Fruit fly (Drosophila melanogaster) whole organism, embryonic: ENCODE measurements around the gene stwl.

Experiments used
- CG10366 ChIP-seq: fragments of 200-800 bp; sonication (Bioruptor generic); IDR thresholded peaks from 2 replicates; pipeline ENCODE4 v1.3.6; 2022; ENCODE audit warnings: missing biosample characterization, missing genetic modification characterization
- CG11093 ChIP-seq: fragments of 200-800 bp; sonication (Bioruptor generic); IDR thresholded peaks from 3 replicates; pipeline ENCODE4 v1.3.6; 2022; ENCODE audit warnings: missing biosample characterization, missing genetic modification characterization
- CG12071 ChIP-seq: fragments of 200-800 bp; sonication (Bioruptor generic); optimal IDR thresholded peaks from 3 replicates; lab custom pipeline; 2018; ENCODE audit warnings: missing biosample characterization, mild to moderate bottlenecking, missing genetic modification characterization
- CG14441 ChIP-seq: fragments of 200-800 bp; sonication (Bioruptor generic); IDR thresholded peaks from 2 replicates; pipeline ENCODE4 v1.3.6; 2022; ENCODE audit warnings: missing biosample characterization, missing genetic modification characterization
- CG15269 ChIP-seq: fragments of 200-800 bp; sonication (Bioruptor generic); optimal IDR thresholded peaks from 2 replicates; lab custom pipeline; 2018; ENCODE audit warnings: missing biosample characterization, mild to moderate bottlenecking, missing genetic modification characterization, moderate library complexity
- CG17612 ChIP-seq: fragments of 200-800 bp; sonication (Bioruptor generic); IDR thresholded peaks from 2 replicates; pipeline ENCODE4 v1.3.6; 2022; ENCODE audit warnings: missing biosample characterization, missing genetic modification characterization
- CG18599 ChIP-seq: fragments of 200-800 bp; sonication (Bioruptor generic); optimal IDR thresholded peaks from 3 replicates; lab custom pipeline; 2017; ENCODE audit warnings: missing biosample characterization, missing genetic modification characterization, mild to moderate bottlenecking, moderate library complexity, missing genetic modification reagents
- CG31224 ChIP-seq: fragments of 200-800 bp; sonication (Bioruptor generic); IDR thresholded peaks from 2 replicates; pipeline ENCODE4 v1.3.6; 2022; ENCODE audit warnings: missing biosample characterization, missing genetic modification characterization
- CG32767 ChIP-seq: fragments of 200-800 bp; sonication (Bioruptor generic); IDR thresholded peaks from 2 replicates; pipeline ENCODE4 v1.3.6; 2022; ENCODE audit warnings: missing biosample characterization, missing genetic modification characterization
- CG3726 ChIP-seq: fragments of 200-800 bp; sonication (Bioruptor generic); IDR thresholded peaks from 3 replicates; pipeline ENCODE4, ENCODE4 v1.3.6; 2022; ENCODE audit warnings: missing biosample characterization, missing genetic modification characterization
- CG4730 ChIP-seq: fragments of 200-800 bp; sonication (Bioruptor generic); IDR thresholded peaks from 2 replicates; pipeline ENCODE4 v1.3.6; 2022; ENCODE audit warnings: missing biosample characterization, missing genetic modification characterization
- CG6854 ChIP-seq: fragments of 200-800 bp; sonication (Bioruptor generic); optimal IDR thresholded peaks from 3 replicates; lab custom pipeline; 2017; ENCODE audit warnings: missing biosample characterization, mild to moderate bottlenecking, missing genetic modification characterization
- CG8290 ChIP-seq, 3 experiments: fragments of 200-800 bp; sonication (Bioruptor generic); optimal IDR thresholded peaks; 2 replicates each; lab custom pipeline; 2016 to 2019; ENCODE audit warnings: missing biosample characterization in 3 of 3, missing genetic modification characterization in 3 of 3, mild to moderate bottlenecking in 2 of 3, moderate library complexity in 1 of 3
- CG8944 ChIP-seq: fragments of 200-800 bp; sonication (Bioruptor generic); optimal IDR thresholded peaks from 3 replicates; lab custom pipeline; 2016; ENCODE audit warnings: missing biosample characterization, missing genetic modification characterization
- CG9876 ChIP-seq: fragments of 200-800 bp; sonication (Bioruptor generic); optimal IDR thresholded peaks from 2 replicates; lab custom pipeline; 2016; ENCODE audit warnings: missing biosample characterization, missing genetic modification characterization
- CkIIα-i1 ChIP-seq: fragments of 200-800 bp; sonication (Bioruptor generic); IDR thresholded peaks from 2 replicates; pipeline ENCODE4 v1.3.6; 2022; ENCODE audit warnings: missing biosample characterization, missing genetic modification characterization
- CoRest ChIP-seq: fragments of 200-800 bp; sonication (Bioruptor generic); optimal IDR thresholded peaks from 3 replicates; lab custom pipeline; 2018; ENCODE audit warnings: missing biosample characterization, mild to moderate bottlenecking, missing genetic modification characterization, moderate library complexity
- D ChIP-seq, 2 experiments: fragments of 200-800 bp in 1 of 2; fragments of >200 bp in 1 of 2; sonication (Bioruptor generic) in 1 of 2; optimal IDR thresholded peaks; 2 replicates in 1 of 2; 3 replicates in 1 of 2; lab custom pipeline; 2017; ENCODE audit warnings: mild to moderate bottlenecking in 1 of 2, missing biosample characterization in 1 of 2, missing genetic modification characterization in 1 of 2, missing genetic modification reagents in 1 of 2
- Dfd ChIP-seq, 2 experiments: fragments of >200 bp; optimal IDR thresholded peaks; 2 replicates each; lab custom pipeline; 2017; ENCODE audit warnings: missing biosample characterization in 2 of 2, missing genetic modification characterization in 2 of 2
- Dll ChIP-seq: fragments of 200-800 bp; sonication (Bioruptor generic); IDR thresholded peaks from 4 replicates; pipeline ENCODE4 v1.3.6; 2022; ENCODE audit warnings: missing biosample characterization, missing genetic modification characterization; ENCODE audit not compliant: partially characterized antibody
- Elba2 ChIP-seq: fragments of 200-800 bp; sonication (Bioruptor generic); optimal IDR thresholded peaks from 3 replicates; lab custom pipeline; 2016; ENCODE audit warnings: missing biosample characterization, missing genetic modification characterization
- Lhr ChIP-seq: fragments of 200-800 bp; sonication (Bioruptor generic); optimal IDR thresholded peaks from 3 replicates; lab custom pipeline; 2017; ENCODE audit warnings: mild to moderate bottlenecking, missing biosample characterization, missing genetic modification reagents, missing genetic modification characterization
- Oaz ChIP-seq: fragments of 200-800 bp; sonication (Bioruptor generic); IDR thresholded peaks from 2 replicates; pipeline ENCODE4 v1.3.6; 2022; ENCODE audit warnings: missing biosample characterization, missing genetic modification characterization
- Oli ChIP-seq: fragments of 200-800 bp; sonication (Bioruptor generic); optimal IDR thresholded peaks from 2 replicates; lab custom pipeline; 2018; ENCODE audit warnings: missing biosample characterization, mild to moderate bottlenecking, missing genetic modification characterization, moderate library complexity
- PHDP ChIP-seq: fragments of 200-800 bp; sonication (Bioruptor generic); optimal IDR thresholded peaks from 3 replicates; lab custom pipeline; 2018; ENCODE audit warnings: missing biosample characterization, mild to moderate bottlenecking, missing genetic modification characterization, moderate library complexity
- Sox100B ChIP-seq: fragments of 200-800 bp; sonication (Bioruptor generic); optimal IDR thresholded peaks from 3 replicates; lab custom pipeline; 2018; ENCODE audit warnings: missing biosample characterization, mild to moderate bottlenecking, missing genetic modification characterization
- Sox102F ChIP-seq: fragments of 200-800 bp; sonication (Bioruptor generic); optimal IDR thresholded peaks from 2 replicates; lab custom pipeline; 2018; ENCODE audit warnings: missing biosample characterization, mild to moderate bottlenecking, missing genetic modification characterization, moderate library complexity
- amos ChIP-seq: fragments of 200-800 bp; sonication (Bioruptor generic); IDR thresholded peaks from 2 replicates; pipeline ENCODE4 v1.3.6; 2022; ENCODE audit warnings: missing biosample characterization, missing genetic modification characterization; ENCODE audit not compliant: partially characterized antibody
- ash1 ChIP-seq: fragments of 200-800 bp; sonication (Bioruptor generic); optimal IDR thresholded peaks from 2 replicates; lab custom pipeline; 2018; ENCODE audit warnings: missing biosample characterization, mild to moderate bottlenecking, missing genetic modification characterization
- bowl ChIP-seq: fragments of 200-800 bp; sonication (Bioruptor generic); IDR thresholded peaks from 2 replicates; pipeline ENCODE4 v1.3.6; 2022; ENCODE audit warnings: missing biosample characterization, missing genetic modification characterization
- br ChIP-seq: fragments of >200 bp; optimal IDR thresholded peaks from 2 replicates; lab custom pipeline; 2017
- cg ChIP-seq: fragments of 200-800 bp; sonication (Bioruptor generic); optimal IDR thresholded peaks from 3 replicates; lab custom pipeline; 2019; ENCODE audit warnings: missing biosample characterization, mild to moderate bottlenecking, missing genetic modification characterization, moderate library complexity
- chinmo ChIP-seq: fragments of 200-800 bp; sonication (Bioruptor generic); IDR thresholded peaks from 4 replicates; pipeline ENCODE4 v1.3.6; 2022; ENCODE audit warnings: missing biosample characterization, missing genetic modification characterization; ENCODE audit not compliant: partially characterized antibody
- dimm ChIP-seq: fragments of 200-800 bp; sonication (Bioruptor generic); IDR thresholded peaks from 2 replicates; pipeline ENCODE4 v1.3.6; 2022; ENCODE audit warnings: missing biosample characterization, missing genetic modification characterization
- dpn ChIP-seq, 2 experiments: fragments of 200-800 bp; sonication (Bioruptor generic); optimal IDR thresholded peaks; 3 replicates each; lab custom pipeline; 2016; ENCODE audit warnings: missing biosample characterization in 2 of 2, missing genetic modification characterization in 2 of 2
- fu2 ChIP-seq: fragments of 200-800 bp; sonication (Bioruptor generic); optimal IDR thresholded peaks from 2 replicates; lab custom pipeline; 2016; ENCODE audit warnings: missing biosample characterization, missing genetic modification characterization
- grn ChIP-seq: fragments of 200-800 bp; sonication (Bioruptor generic); optimal IDR thresholded peaks from 3 replicates; lab custom pipeline; 2017; ENCODE audit warnings: missing biosample characterization, missing genetic modification characterization
- gsb-n ChIP-seq: fragments of 200-800 bp; sonication (Bioruptor generic); optimal IDR thresholded peaks from 3 replicates; lab custom pipeline; 2018; ENCODE audit warnings: missing biosample characterization, mild to moderate bottlenecking, missing genetic modification characterization
- jumu ChIP-seq: fragments of 200-800 bp; sonication (Bioruptor generic); optimal IDR thresholded peaks from 3 replicates; lab custom pipeline; 2016; ENCODE audit warnings: missing biosample characterization, missing genetic modification characterization
- lab ChIP-seq: fragments of 200-800 bp; sonication (Bioruptor generic); optimal IDR thresholded peaks from 3 replicates; lab custom pipeline; 2017; ENCODE audit warnings: missing biosample characterization, missing genetic modification characterization, mild to moderate bottlenecking, moderate library complexity, missing genetic modification reagents
- lbe ChIP-seq: fragments of 200-800 bp; sonication (Bioruptor generic); optimal IDR thresholded peaks from 2 replicates; lab custom pipeline; 2016; ENCODE audit warnings: missing biosample characterization, mild to moderate bottlenecking, missing genetic modification characterization
- mld ChIP-seq: fragments of 200-800 bp; sonication (Bioruptor generic); IDR thresholded peaks from 3 replicates; pipeline ENCODE4 v1.3.6; 2022; ENCODE audit warnings: missing biosample characterization, missing genetic modification characterization; ENCODE audit not compliant: partially characterized antibody
- pita ChIP-seq: fragments of 200-800 bp; sonication (Bioruptor generic); optimal IDR thresholded peaks from 2 replicates; lab custom pipeline; 2017; ENCODE audit warnings: missing biosample characterization, mild to moderate bottlenecking, missing genetic modification characterization
- salm ChIP-seq: fragments of 200-800 bp; sonication (Bioruptor generic); optimal IDR thresholded peaks from 2 replicates; lab custom pipeline; 2018; ENCODE audit warnings: missing biosample characterization, mild to moderate bottlenecking, missing genetic modification characterization
- tin ChIP-seq: fragments of 200-800 bp; sonication (Bioruptor generic); optimal IDR thresholded peaks from 3 replicates; lab custom pipeline; 2016; ENCODE audit warnings: missing biosample characterization, missing genetic modification characterization
- tio ChIP-seq: fragments of 200-800 bp; sonication (Bioruptor generic); optimal IDR thresholded peaks from 2 replicates; lab custom pipeline; 2017; ENCODE audit warnings: missing biosample characterization, missing genetic modification characterization, inconsistent platforms
- trh ChIP-seq: fragments of 200-800 bp; sonication (Bioruptor generic); optimal IDR thresholded peaks from 2 replicates; lab custom pipeline; 2016; ENCODE audit warnings: missing biosample characterization, missing genetic modification characterization
- z ChIP-seq: fragments of 200-800 bp; sonication (Bioruptor generic); IDR thresholded peaks from 3 replicates; pipeline ENCODE4 v1.3.6; 2022; ENCODE audit warnings: missing biosample characterization, missing genetic modification characterization

stwl gene

DNA sequence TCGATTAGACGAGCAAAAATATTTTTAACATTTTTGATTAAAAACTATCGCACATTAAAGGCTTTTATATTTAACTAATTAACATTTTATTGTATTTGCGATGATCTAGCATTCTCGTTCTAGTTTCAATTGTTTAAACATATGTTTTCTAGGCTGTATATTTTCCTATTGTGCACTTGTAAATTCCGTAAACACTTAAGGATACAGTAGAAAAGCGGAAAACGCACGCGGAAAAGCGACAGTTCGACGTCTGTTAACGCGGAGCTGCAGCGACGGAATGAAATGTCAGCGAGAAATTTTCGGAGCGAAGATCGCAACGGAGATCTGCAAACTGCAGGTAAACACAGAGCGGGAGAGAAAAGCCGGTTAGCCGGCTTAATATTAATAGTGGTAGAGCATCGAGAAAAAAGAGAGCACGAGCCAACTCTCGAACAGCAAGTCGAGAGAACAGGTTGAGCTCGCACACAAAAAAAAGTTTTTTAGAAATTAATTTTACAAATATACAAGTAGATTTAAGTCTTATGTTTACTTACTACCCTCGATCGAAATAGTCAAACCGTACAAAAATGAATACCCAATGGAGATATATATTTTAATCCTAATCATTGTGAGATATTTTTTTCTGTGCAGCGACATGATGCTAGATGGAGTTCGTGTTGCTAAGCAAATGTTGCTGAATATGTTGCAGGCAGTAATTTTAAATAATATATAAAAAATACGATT lies 38.7 kb upstream of the stwl start (continued):
- TF ChIP-seq CG8290 (GFP tag; optimal IDR thresholded peaks at IDR 0.05; lab: Kevin White, UChicago) (peak; percentile 89), CG8290 (tag; optimal IDR thresholded peaks at IDR 0.05; lab: Kevin White, UChicago) (peak; percentile 43 to 75), dpn (GFP tag; optimal IDR thresholded peaks at IDR 0.05; lab: Kevin White, UChicago) (peak; percentile 86 to 89), tio (peak; percentile 86), CG18599 (GFP tag; lab: Kevin White, UChicago) (peak; percentile 80), CG9876 (peak; percentile 9), Dll (GFP tag; lab: Robert Waterston, UW) (no peak), lab (peak; percentile 88), Lhr (GFP tag; lab: Kevin White, UChicago) (peak; percentile 80), CoRest (tag; lab: Kevin White, UChicago) (peak; percentile 92), pita (GFP tag; lab: Kevin White, UChicago) (no peak), Oli (tag; lab: Kevin White, UChicago) (peak; percentile 94), CG15269 (tag; lab: Kevin White, UChicago) (peak; percentile 91), amos (GFP tag; lab: Robert Waterston, UW) (no peak), CkIIα-i1 (GFP tag; lab: Robert Waterston, UW) (no peak), PHDP (tag; lab: Kevin White, UChicago) (peak; percentile 93), CG14441 (GFP tag; lab: Robert Waterston, UW) (peak; percentile 87), Dfd (GFP tag; optimal IDR thresholded peaks at IDR 0.05; lab: Kevin White, UChicago) (no peak), CG31224 (GFP tag; lab: Robert Waterston, UW) (peak; percentile 52; the same call in 1 of the 2 replicates), tin (GFP tag; lab: Kevin White, UChicago) (peak; percentile 94), lbe (GFP tag; lab: Kevin White, UChicago) (peak; percentile 85), chinmo (GFP tag; lab: Robert Waterston, UW) (0 out of 4 replicates have a peak, but pooled peaks have one; percentile 24), CG17612 (GFP tag; lab: Robert Waterston, UW) (peak; percentile 58; the same call in 1 of the 2 replicates), CG10366 (peak; percentile 92), cg (GFP tag; lab: Kevin White, UChicago) (no peak), trh (peak; percentile 83), mld (GFP tag; lab: Robert Waterston, UW) (no peak), CG32767 (peak; percentile 92; the same call in 1 of the 2 replicates), D (optimal IDR thresholded peaks at IDR 0.05; lab: Kevin White, UChicago) (no peak), D (GFP tag; optimal IDR thresholded peaks at IDR 0.05; lab: Kevin White, UChicago) (peak; percentile 92), CG6854 (peak; percentile 68), gsb-n (peak; percentile 97), grn (GFP tag; lab: Kevin White, UChicago) (peak; percentile 52), CG12071 (GFP tag; lab: Kevin White, UChicago) (peak; percentile 83), Elba2 (GFP tag; lab: Kevin White, UChicago) (peak; percentile 98), fu2 (GFP tag; lab: Kevin White, UChicago) (peak; percentile 41), bowl (GFP tag; lab: Robert Waterston, UW) (peak; percentile 86), CG11093 (GFP tag; lab: Robert Waterston, UW) (peak; percentile 79), Sox102F (GFP tag; lab: Kevin White, UChicago) (peak; percentile 94), CG3726 (peak; percentile 88), dimm (GFP tag; lab: Robert Waterston, UW) (no peak), CG4730 (GFP tag; lab: Robert Waterston, UW) (peak; percentile 85), br (no peak), ash1 (GFP tag; lab: Kevin White, UChicago) (no peak), z (GFP tag; lab: Robert Waterston, UW) (no peak), jumu (GFP tag; lab: Kevin White, UChicago) (peak; percentile 77), Oaz (peak; percentile 83), salm (tag; lab: Kevin White, UChicago) (peak; percentile 89), CG8944 (GFP tag; lab: Kevin White, UChicago) (peak; percentile 71), Sox100B (GFP tag; lab: Kevin White, UChicago) (peak; percentile 87)
